Worm (Caenorhabditis elegans) whole organism, L2 larva: ENCODE data around the gene sri-40.

Experiments used
- C34F6.9 ChIP-seq: fragments of 150-350 bp; optimal IDR thresholded peaks from 2 replicates; lab custom pipeline; 2014; ENCODE audit warnings: missing biosample characterization, missing genetic modification characterization
- F13H6.1 ChIP-seq: sonication (generic microtip); optimal IDR thresholded peaks from 2 replicates; lab custom pipeline; 2016; ENCODE audit warnings: missing genetic modification characterization, missing compliant biosample characterization
- Y55F3AM.14 ChIP-seq: fragments of 200-800 bp; sonication (Bioruptor generic); optimal IDR thresholded peaks from 2 replicates; lab custom pipeline; 2018; ENCODE audit warnings: mild to moderate bottlenecking, missing genetic modification characterization, missing compliant biosample characterization
- ZK546.5 ChIP-seq: sonication (generic microtip); optimal IDR thresholded peaks from 2 replicates; lab custom pipeline; 2017; ENCODE audit warnings: missing biosample characterization, missing genetic modification characterization
- ama-1 ChIP-seq: fragments of 150-350 bp; optimal IDR thresholded peaks from 2 replicates; lab custom pipeline; 2018; ENCODE audit warnings: inconsistent platforms
- blmp-1 ChIP-seq: sonication (generic microtip); optimal IDR thresholded peaks from 2 replicates; lab custom pipeline; 2017; ENCODE audit warnings: missing genetic modification characterization, mild to moderate bottlenecking, missing compliant biosample characterization, antibody characterized with exemption, moderate library complexity; ENCODE audit not compliant: insufficient read depth
- ceh-16 ChIP-seq: fragments of 150-350 bp; optimal IDR thresholded peaks from 2 replicates; lab custom pipeline; 2014; ENCODE audit warnings: missing biosample characterization, missing genetic modification characterization
- ceh-82 ChIP-seq: fragments of 150-350 bp; optimal IDR thresholded peaks from 2 replicates; lab custom pipeline; 2014; ENCODE audit warnings: missing biosample characterization, missing genetic modification characterization
- crh-2 ChIP-seq: sonication (generic microtip); optimal IDR thresholded peaks from 2 replicates; lab custom pipeline; 2017; ENCODE audit warnings: missing biosample characterization, missing genetic modification characterization
- dmd-4 ChIP-seq: sonication (generic microtip); optimal IDR thresholded peaks from 2 replicates; lab custom pipeline; 2017; ENCODE audit warnings: missing biosample characterization, missing genetic modification characterization
- elt-1 ChIP-seq: fragments of 150-350 bp; optimal IDR thresholded peaks from 2 replicates; lab custom pipeline; 2014; ENCODE audit warnings: missing biosample characterization, missing genetic modification characterization
- elt-3 ChIP-seq: sonication (generic microtip); optimal IDR thresholded peaks from 2 replicates; lab custom pipeline; 2017; ENCODE audit warnings: missing biosample characterization, missing genetic modification characterization
- fos-1 ChIP-seq: fragments of 150-350 bp; optimal IDR thresholded peaks from 2 replicates; lab custom pipeline; 2014; ENCODE audit warnings: missing biosample characterization, missing genetic modification characterization
- gmeb-1 ChIP-seq: fragments of 150-350 bp; optimal IDR thresholded peaks from 2 replicates; lab custom pipeline; 2014; ENCODE audit warnings: missing biosample characterization, missing genetic modification characterization
- lin-11 ChIP-seq: fragments of 150-350 bp; sonication (generic microtip); optimal IDR thresholded peaks from 2 replicates; lab custom pipeline; 2014; ENCODE audit warnings: missing biosample characterization, missing genetic modification characterization, inconsistent platforms, mixed read lengths
- lin-13 ChIP-seq: fragments of 150-350 bp; optimal IDR thresholded peaks from 2 replicates; lab custom pipeline; 2014; ENCODE audit warnings: missing biosample characterization, missing genetic modification reagents, missing genetic modification characterization
- lin-39 ChIP-seq: fragments of 150-350 bp; optimal IDR thresholded peaks from 2 replicates; lab custom pipeline; 2014; ENCODE audit warnings: missing biosample characterization, missing genetic modification reagents, missing genetic modification characterization
- mab-5 ChIP-seq: fragments of 150-350 bp; optimal IDR thresholded peaks from 2 replicates; lab custom pipeline; 2014; ENCODE audit warnings: missing biosample characterization, missing genetic modification characterization
- mbf-1 ChIP-seq: sonication (generic microtip); optimal IDR thresholded peaks from 2 replicates; lab custom pipeline; 2017; ENCODE audit warnings: missing biosample characterization, missing genetic modification characterization
- nhr-10 ChIP-seq: sonication (generic microtip); optimal IDR thresholded peaks from 2 replicates; lab custom pipeline; 2017; ENCODE audit warnings: missing biosample characterization, missing genetic modification characterization
- nhr-11 ChIP-seq: fragments of 150-350 bp; optimal IDR thresholded peaks from 2 replicates; lab custom pipeline; 2014; ENCODE audit warnings: missing biosample characterization, missing genetic modification characterization
- nhr-21 ChIP-seq: fragments of 150-350 bp; optimal IDR thresholded peaks from 2 replicates; lab custom pipeline; 2014; ENCODE audit warnings: missing biosample characterization, missing genetic modification characterization
- nhr-23 ChIP-seq: fragments of 150-350 bp; optimal IDR thresholded peaks from 2 replicates; lab custom pipeline; 2014; ENCODE audit warnings: missing biosample characterization, missing genetic modification reagents, missing genetic modification characterization
- nhr-25 ChIP-seq: fragments of 150-350 bp; sonication (generic microtip); optimal IDR thresholded peaks from 3 replicates; lab custom pipeline; 2014; ENCODE audit warnings: missing biosample characterization, missing genetic modification characterization
- nhr-77 ChIP-seq: fragments of 150-350 bp; optimal IDR thresholded peaks from 2 replicates; lab custom pipeline; 2014; ENCODE audit warnings: missing biosample characterization, missing genetic modification characterization
- peb-1 ChIP-seq: fragments of 150-350 bp; optimal IDR thresholded peaks from 2 replicates; lab custom pipeline; 2014; ENCODE audit warnings: missing biosample characterization, missing genetic modification characterization
- sem-4 ChIP-seq: fragments of 150-350 bp; optimal IDR thresholded peaks from 2 replicates; lab custom pipeline; 2014; ENCODE audit warnings: missing biosample characterization, missing genetic modification reagents, missing genetic modification characterization
- skn-1 ChIP-seq: sonication (generic microtip); optimal IDR thresholded peaks from 2 replicates; lab custom pipeline; 2017; ENCODE audit warnings: missing biosample characterization, missing genetic modification characterization
- sma-3 ChIP-seq: sonication (generic microtip); optimal IDR thresholded peaks from 2 replicates; lab custom pipeline; 2016; ENCODE audit warnings: missing genetic modification reagents, missing genetic modification characterization, missing compliant biosample characterization
- snpc-4 ChIP-seq: fragments of 150-350 bp; optimal IDR thresholded peaks from 2 replicates; lab custom pipeline; 2014; ENCODE audit warnings: missing biosample characterization, missing genetic modification characterization
- unc-39 ChIP-seq: fragments of 150-350 bp; optimal IDR thresholded peaks from 2 replicates; lab custom pipeline; 2014; ENCODE audit warnings: missing biosample characterization, missing genetic modification characterization
- unc-55 ChIP-seq: fragments of 150-350 bp; sonication (generic microtip); optimal IDR thresholded peaks from 3 replicates; lab custom pipeline; 2014; ENCODE audit warnings: missing biosample characterization, missing genetic modification reagents, missing genetic modification characterization
- unc-62 ChIP-seq: fragments of 150-350 bp; optimal IDR thresholded peaks from 2 replicates; lab custom pipeline; 2014; ENCODE audit warnings: missing biosample characterization, missing genetic modification reagents, missing genetic modification characterization
- zag-1 ChIP-seq: fragments of 150-350 bp; optimal IDR thresholded peaks from 2 replicates; lab custom pipeline; 2014; ENCODE audit warnings: missing biosample characterization, missing genetic modification characterization
- ztf-1 ChIP-seq: fragments of 200-800 bp; sonication (Bioruptor generic); conservative IDR thresholded peaks from 2 replicates; pipeline ENCODE4 v1.3.6; 2022; ENCODE audit warnings: missing genetic modification characterization, missing compliant biosample characterization
- ztf-11 ChIP-seq: sonication (generic microtip); optimal IDR thresholded peaks from 2 replicates; lab custom pipeline; 2017; ENCODE audit warnings: missing biosample characterization, missing genetic modification characterization
- ztf-4 ChIP-seq: fragments of 150-350 bp; optimal IDR thresholded peaks from 2 replicates; lab custom pipeline; 2014; ENCODE audit warnings: missing biosample characterization, missing genetic modification characterization

Gene sri-40

ce11 chrII:3145842-3146241 lies 31.9 kb upstream of the sri-40 start, which contains the start of gene T10D4.15:
Gene T10D4.15, plus strand, starts transcription at chrII:3146142.
- TF ChIP-seq mab-5 (tag; lab: Kevin White, UChicago): no peak
- no peak for TF ChIP-seq lin-11 (tag; lab: Kevin White, UChicago)
- no peak for TF ChIP-seq nhr-23 (tag; lab: Kevin White, UChicago)
- no peak for TF ChIP-seq nhr-25 (tag; lab: Kevin White, UChicago)
- TF ChIP-seq zag-1 (tag; lab: Kevin White, UChicago): no peak
- no peak for TF ChIP-seq ceh-16 (tag; lab: Kevin White, UChicago)
- TF ChIP-seq nhr-77 (tag; lab: Kevin White, UChicago): no peak

- TF ChIP-seq ceh-82 (tag; lab: Kevin White, UChicago) (no peak), lin-39 (tag; lab: Kevin White, UChicago) (no peak), nhr-23 (tag; lab: Kevin White, UChicago) (no peak), mab-5 (tag; lab: Kevin White, UChicago) (no peak), peb-1 (tag; lab: Kevin White, UChicago) (no peak)
Observed at ce11 chrII:3148404-3148803, 29.4 kb upstream of the sri-40 start.

ce11 chrII:3149521-3150190 lies 28.1 kb upstream of the sri-40 start, which contains the start of the genes T10D4.11 and T10D4.1:
Gene T10D4.11, minus strand, starts transcription at chrII:3149621.
Gene T10D4.1, plus strand, starts transcription at chrII:3150140.
- TF ChIP-seq unc-55: no peak
- no peak for TF ChIP-seq elt-3
- no peak for TF ChIP-seq sem-4 (tag; lab: Kevin White, UChicago)
- no peak for TF ChIP-seq dmd-4 (tag; lab: Kevin White, UChicago)
- TF ChIP-seq nhr-10 (tag; lab: Kevin White, UChicago): no peak
- no peak for TF ChIP-seq unc-39 (tag; lab: Kevin White, UChicago)
- no peak for TF ChIP-seq C34F6.9 (tag; lab: Kevin White, UChicago)
- no peak for TF ChIP-seq gmeb-1 (tag; lab: Kevin White, UChicago)
- no peak for TF ChIP-seq ztf-11 (tag; lab: Kevin White, UChicago)
- no peak for TF ChIP-seq blmp-1 (tag; lab: Kevin White, UChicago)
- no peak for TF ChIP-seq mbf-1 (tag; lab: Kevin White, UChicago)
- no peak for TF ChIP-seq nhr-11 (tag; lab: Kevin White, UChicago)
- TF ChIP-seq sma-3 (GFP tag; lab: Kevin White, UChicago): no peak
- TF ChIP-seq nhr-77 (tag; lab: Kevin White, UChicago): no peak
- TF ChIP-seq ztf-4 (tag; lab: Kevin White, UChicago): no peak
- TF ChIP-seq, all 48 proteins: peak for 0

- TF ChIP-seq skn-1 (no peak), zag-1 (tag; lab: Kevin White, UChicago) (no peak), unc-62 (no peak), ZK546.5 (tag; lab: Kevin White, UChicago) (no peak), lin-39 (tag; lab: Kevin White, UChicago) (no peak), blmp-1 (tag; lab: Kevin White, UChicago) (no peak), fos-1 (tag; lab: Kevin White, UChicago) (no peak), ztf-1 (GFP tag; lab: Robert Waterston, UW) (no peak), F13H6.1 (tag; lab: Kevin White, UChicago) (no peak), nhr-77 (tag; lab: Kevin White, UChicago) (no peak), ztf-11 (tag; lab: Kevin White, UChicago) (no peak), elt-1 (no peak), unc-55 (no peak), unc-39 (tag; lab: Kevin White, UChicago) (no peak), nhr-23 (tag; lab: Kevin White, UChicago) (no peak)
- TF ChIP-seq, all 48 proteins: peak for 0
Observed at ce11 chrII:3151615-3152014, 26.1 kb upstream of the sri-40 start, which contains the start of the genes T10D4.14 and T10D4.19. Gene T10D4.14, minus strand, starts transcription at chrII:3151715. Gene T10D4.19, plus strand, starts transcription at chrII:3151918.

ce11 chrII:3154383-3154782 lies 23.4 kb upstream of the sri-40 start, which contains the start of gene sri-32:
Gene sri-32, minus strand, starts transcription at chrII:3154483.
- TF ChIP-seq Y55F3AM.14 (GFP tag; lab: Kevin White, UChicago) (no peak), nhr-21 (tag; lab: Kevin White, UChicago) (no peak), lin-13 (GFP tag; lab: Kevin White, UChicago) (no peak), ama-1 (lab: Kevin White, UChicago) (no peak), zag-1 (tag; lab: Kevin White, UChicago) (no peak), elt-3 (no peak), snpc-4 (tag; lab: Kevin White, UChicago) (no peak), lin-39 (tag; lab: Kevin White, UChicago) (no peak), sem-4 (tag; lab: Kevin White, UChicago) (no peak), peb-1 (tag; lab: Kevin White, UChicago) (no peak), lin-11 (tag; lab: Kevin White, UChicago) (no peak), crh-2 (tag; lab: Kevin White, UChicago) (no peak)
